Fruit fly (Drosophila melanogaster): ENCODE results near the gene CG9727.
A peak's percentile ranks its signal among the peaks of the same experiment; 100 is the strongest.

The CG9727 gene

dm6 chr3R:6423984-6424602, 32.4 kb downstream of the CG9727 start (continued):
- TF ChIP-seq prd (optimal IDR thresholded peaks at IDR 0.05) (no peak), prd (GFP tag; IDR thresholded peaks at IDR 0.05) (peak; percentile 95), CrebB (tag; optimal IDR thresholded peaks at IDR 0.05) (peak; percentile 91), D19A (tag; optimal IDR thresholded peaks at IDR 0.05) (peak; percentile 84), jumu (GFP tag; optimal IDR thresholded peaks at IDR 0.05) (peak; percentile 94), Fer3 (tag; optimal IDR thresholded peaks at IDR 0.05) (peak; percentile 90), CG10321 (GFP tag; IDR thresholded peaks at IDR 0.05) (peak; percentile 65), caup (GFP tag; optimal IDR thresholded peaks at IDR 0.05; ENCODE audit: severe bottlenecking) (peak; percentile 90), CG17359 (tag; optimal IDR thresholded peaks at IDR 0.05) (peak; percentile 94), Opbp (GFP tag; IDR thresholded peaks at IDR 0.05; ENCODE audit: partially characterized antibody) (no peak), BEAF-32 (GFP tag; optimal IDR thresholded peaks at IDR 0.05) (no peak), PHDP (tag; optimal IDR thresholded peaks at IDR 0.05) (peak; percentile 94), Camta (GFP tag; optimal IDR thresholded peaks at IDR 0.05) (peak; percentile 88), CG14014 (GFP tag; IDR thresholded peaks at IDR 0.05) (peak; percentile 91), CHES-1-like (GFP tag; optimal IDR thresholded peaks at IDR 0.05) (peak; percentile 94), bigmax (GFP tag; optimal IDR thresholded peaks at IDR 0.05) (peak; percentile 24), CG16815 (GFP tag; optimal IDR thresholded peaks at IDR 0.05) (peak; percentile 89), CG11398 (GFP tag; optimal IDR thresholded peaks at IDR 0.05) (peak; percentile 89), CG12104 (GFP tag; optimal IDR thresholded peaks at IDR 0.05) (peak; percentile 70), tin (GFP tag; optimal IDR thresholded peaks at IDR 0.05) (peak; percentile 94), ERR (GFP tag; optimal IDR thresholded peaks at IDR 0.05) (peak; percentile 91), lab (GFP tag; optimal IDR thresholded peaks at IDR 0.05) (peak; percentile 95), CG30403 (GFP tag; optimal IDR thresholded peaks at IDR 0.05) (peak; percentile 94), vfl (GFP tag; optimal IDR thresholded peaks at IDR 0.05) (peak; percentile 90), bbx (GFP tag; IDR thresholded peaks at IDR 0.05; ENCODE audit: partially characterized antibody) (no peak), aop (GFP tag; IDR thresholded peaks at IDR 0.05) (peak; percentile 69), CG4730 (GFP tag; IDR thresholded peaks at IDR 0.05) (peak; percentile 85), CG12299 (tag; optimal IDR thresholded peaks at IDR 0.05) (peak; percentile 86), CG10565 (GFP tag; optimal IDR thresholded peaks at IDR 0.05) (no peak), kay (GFP tag; optimal IDR thresholded peaks at IDR 0.05) (peak; percentile 87), Bgb (GFP tag; IDR thresholded peaks at IDR 0.05; ENCODE audit: partially characterized antibody) (no peak), Rfx (GFP tag; IDR thresholded peaks at IDR 0.05) (peak; percentile 93), mirr (GFP tag; optimal IDR thresholded peaks at IDR 0.05) (peak; percentile 74), CG1233 (GFP tag; optimal IDR thresholded peaks at IDR 0.05) (peak; percentile 90), pho (GFP tag; optimal IDR thresholded peaks at IDR 0.05) (peak; percentile 89), CG5245 (GFP tag; optimal IDR thresholded peaks at IDR 0.05) (peak; percentile 87), Blimp-1 (GFP tag; optimal IDR thresholded peaks at IDR 0.05) (peak; percentile 86), CG10274 (GFP tag; optimal IDR thresholded peaks at IDR 0.05) (peak; percentile 66), CG12071 (GFP tag; optimal IDR thresholded peaks at IDR 0.05) (peak; percentile 91), CG2120 (GFP tag; optimal IDR thresholded peaks at IDR 0.05) (peak; percentile 96), Tbp (GFP tag; optimal IDR thresholded peaks at IDR 0.05) (no peak), CG12391 (tag; optimal IDR thresholded peaks at IDR 0.05) (peak; percentile 93), CG17829 (tag; optimal IDR thresholded peaks at IDR 0.05) (peak; percentile 93), chinmo (GFP tag; IDR thresholded peaks at IDR 0.05; ENCODE audit: partially characterized antibody) (0 out of 4 replicates have a peak, but pooled peaks have one; percentile 55), CG7963 (GFP tag; IDR thresholded peaks at IDR 0.05; ENCODE audit: partially characterized antibody) (no peak), CG4854 (GFP tag; optimal IDR thresholded peaks at IDR 0.05) (peak; percentile 83), NK7.1 (GFP tag; optimal IDR thresholded peaks at IDR 0.05) (peak; percentile 89), CG1603 (tag; optimal IDR thresholded peaks at IDR 0.05) (peak; percentile 96), toy (GFP tag; IDR thresholded peaks at IDR 0.05) (peak; percentile 81)

Data from whole organism, embryonic.